Fruit fly (Drosophila melanogaster) whole organism, embryonic: ENCODE measurements around the gene alpha-Est8.

Source experiments
- Atf3 ChIP-seq: fragments of 200-800 bp; sonication (Bioruptor generic); optimal IDR thresholded peaks from 3 replicates; lab custom pipeline; 2016; ENCODE audit warnings: missing biosample characterization, missing genetic modification characterization
- CG10267 ChIP-seq: fragments of 200-800 bp; sonication (Bioruptor generic); optimal IDR thresholded peaks from 2 replicates; lab custom pipeline; 2018; ENCODE audit warnings: missing biosample characterization, mild to moderate bottlenecking, missing genetic modification characterization, moderate library complexity
- CG11504 ChIP-seq: fragments of 200-800 bp; sonication (Bioruptor generic); optimal IDR thresholded peaks from 3 replicates; lab custom pipeline; 2019; ENCODE audit warnings: missing biosample characterization, mild to moderate bottlenecking, missing genetic modification characterization, moderate library complexity
- CG12769 ChIP-seq: fragments of 200-800 bp; sonication (Bioruptor generic); optimal IDR thresholded peaks from 2 replicates; lab custom pipeline; 2019; ENCODE audit warnings: missing biosample characterization, mild to moderate bottlenecking, missing genetic modification characterization, moderate library complexity
- CG13296 ChIP-seq: fragments of 200-800 bp; sonication (Bioruptor generic); optimal IDR thresholded peaks from 3 replicates; lab custom pipeline; 2018; ENCODE audit warnings: missing biosample characterization, mild to moderate bottlenecking, missing genetic modification characterization
- CG14014 ChIP-seq: fragments of 200-800 bp; sonication (Bioruptor generic); IDR thresholded peaks from 2 replicates; pipeline ENCODE4 v1.3.6; 2022; ENCODE audit warnings: missing biosample characterization, missing genetic modification characterization
- CG16863 ChIP-seq: fragments of 200-800 bp; sonication (Bioruptor generic); optimal IDR thresholded peaks from 3 replicates; lab custom pipeline; 2016; ENCODE audit warnings: missing biosample characterization, missing genetic modification characterization
- CG17328 ChIP-seq: fragments of 200-800 bp; sonication (Bioruptor generic); IDR thresholded peaks from 2 replicates; pipeline ENCODE4 v1.3.6; 2022; ENCODE audit warnings: missing biosample characterization, missing genetic modification characterization
- CG17612 ChIP-seq: fragments of 200-800 bp; sonication (Bioruptor generic); IDR thresholded peaks from 2 replicates; pipeline ENCODE4 v1.3.6; 2022; ENCODE audit warnings: missing biosample characterization, missing genetic modification characterization
- CG17802 ChIP-seq: fragments of 200-800 bp; sonication (Bioruptor generic); optimal IDR thresholded peaks from 2 replicates; lab custom pipeline; 2018; ENCODE audit warnings: missing biosample characterization, mild to moderate bottlenecking, missing genetic modification characterization, moderate library complexity
- CG17829 ChIP-seq: fragments of 200-800 bp; optimal IDR thresholded peaks from 2 replicates; lab custom pipeline; 2019; ENCODE audit warnings: missing biosample characterization, mild to moderate bottlenecking, missing genetic modification characterization, moderate library complexity
- CG2712 ChIP-seq: fragments of 200-800 bp; optimal IDR thresholded peaks from 3 replicates; lab custom pipeline; 2019; ENCODE audit warnings: missing biosample characterization, mild to moderate bottlenecking, missing genetic modification characterization, moderate library complexity
- CG30431 ChIP-seq: fragments of 200-800 bp; sonication (Bioruptor generic); optimal IDR thresholded peaks from 2 replicates; lab custom pipeline; 2017; ENCODE audit warnings: missing biosample characterization, missing genetic modification characterization
- CG32532 ChIP-seq: fragments of 200-800 bp; sonication (Bioruptor generic); IDR thresholded peaks from 2 replicates; pipeline ENCODE4 v1.3.6; 2022; ENCODE audit warnings: missing biosample characterization, missing genetic modification characterization
- CG3995 ChIP-seq: fragments of 200-800 bp; sonication (Bioruptor generic); optimal IDR thresholded peaks from 3 replicates; lab custom pipeline; 2016; ENCODE audit warnings: missing biosample characterization, missing genetic modification characterization
- CG43689 ChIP-seq: fragments of 200-800 bp; sonication (Bioruptor generic); IDR thresholded peaks from 2 replicates; pipeline ENCODE4 v1.3.6; 2022; ENCODE audit warnings: missing biosample characterization, missing genetic modification characterization
- CG6683 ChIP-seq: fragments of 200-800 bp; sonication (Bioruptor generic); optimal IDR thresholded peaks from 2 replicates; lab custom pipeline; 2017; ENCODE audit warnings: missing biosample characterization, mild to moderate bottlenecking, missing genetic modification characterization, missing genetic modification reagents
- CG8765 ChIP-seq: fragments of 200-800 bp; sonication (Bioruptor generic); IDR thresholded peaks from 2 replicates; pipeline ENCODE4 v1.3.6; 2022; ENCODE audit warnings: missing biosample characterization, missing genetic modification characterization
- CG8944 ChIP-seq: fragments of 200-800 bp; sonication (Bioruptor generic); optimal IDR thresholded peaks from 3 replicates; lab custom pipeline; 2016; ENCODE audit warnings: missing biosample characterization, missing genetic modification characterization
- CG9876 ChIP-seq: fragments of 200-800 bp; sonication (Bioruptor generic); optimal IDR thresholded peaks from 2 replicates; lab custom pipeline; 2016; ENCODE audit warnings: missing biosample characterization, missing genetic modification characterization
- Camta ChIP-seq: fragments of 200-800 bp; sonication (Bioruptor generic); optimal IDR thresholded peaks from 2 replicates; lab custom pipeline; 2016; ENCODE audit warnings: missing biosample characterization, missing genetic modification characterization
- CoRest ChIP-seq: fragments of 200-800 bp; sonication (Bioruptor generic); optimal IDR thresholded peaks from 3 replicates; lab custom pipeline; 2018; ENCODE audit warnings: missing biosample characterization, mild to moderate bottlenecking, missing genetic modification characterization, moderate library complexity
- Eip74EF ChIP-seq, 2 experiments: fragments of 200-800 bp in 1 of 2; fragments of >200 bp in 1 of 2; sonication (Bioruptor generic) in 1 of 2; optimal IDR thresholded peaks; 2 replicates each; lab custom pipeline; 2017 to 2019; ENCODE audit warnings: missing biosample characterization in 2 of 2, missing genetic modification characterization in 2 of 2, mild to moderate bottlenecking in 1 of 2, moderate library complexity in 1 of 2
- Gsc ChIP-seq: fragments of 200-800 bp; sonication (Bioruptor generic); IDR thresholded peaks from 2 replicates; pipeline ENCODE4 v1.3.6; 2022; ENCODE audit warnings: missing biosample characterization, missing genetic modification characterization
- Hsf ChIP-seq: fragments of 200-800 bp; sonication (Bioruptor generic); optimal IDR thresholded peaks from 3 replicates; lab custom pipeline; 2016; ENCODE audit warnings: missing biosample characterization, missing genetic modification characterization
- Lhr ChIP-seq: fragments of 200-800 bp; sonication (Bioruptor generic); optimal IDR thresholded peaks from 3 replicates; lab custom pipeline; 2017; ENCODE audit warnings: mild to moderate bottlenecking, missing biosample characterization, missing genetic modification reagents, missing genetic modification characterization
- MESR4 ChIP-seq: fragments of 200-800 bp; sonication (Bioruptor generic); optimal IDR thresholded peaks from 2 replicates; lab custom pipeline; 2018; ENCODE audit warnings: missing biosample characterization, mild to moderate bottlenecking, missing genetic modification characterization, moderate library complexity
- Med ChIP-seq: fragments of 200-800 bp; sonication (Bioruptor generic); peaks from one replicate; lab custom pipeline; 2016; ENCODE audit warnings: missing biosample characterization, missing genetic modification characterization, mild to moderate bottlenecking, inconsistent platforms, moderate library complexity
- NFAT ChIP-seq: fragments of 200-800 bp; sonication (Bioruptor generic); IDR thresholded peaks from 2 replicates; pipeline ENCODE4 v1.3.6; 2022; ENCODE audit warnings: missing biosample characterization, missing genetic modification characterization
- Oli ChIP-seq: fragments of 200-800 bp; sonication (Bioruptor generic); optimal IDR thresholded peaks from 2 replicates; lab custom pipeline; 2018; ENCODE audit warnings: missing biosample characterization, mild to moderate bottlenecking, missing genetic modification characterization, moderate library complexity
- abd-A ChIP-seq: fragments of 200-800 bp; sonication (Bioruptor generic); optimal IDR thresholded peaks from 3 replicates; lab custom pipeline; 2019; ENCODE audit warnings: missing biosample characterization, mild to moderate bottlenecking, missing genetic modification characterization, moderate library complexity
- ato ChIP-seq: fragments of 200-800 bp; sonication (Bioruptor generic); IDR thresholded peaks from 2 replicates; pipeline ENCODE4 v1.3.6; 2022; ENCODE audit warnings: missing biosample characterization, missing genetic modification characterization; ENCODE audit not compliant: partially characterized antibody
- br ChIP-seq: fragments of >200 bp; optimal IDR thresholded peaks from 2 replicates; lab custom pipeline; 2017
- chinmo ChIP-seq: fragments of 200-800 bp; sonication (Bioruptor generic); IDR thresholded peaks from 4 replicates; pipeline ENCODE4 v1.3.6; 2022; ENCODE audit warnings: missing biosample characterization, missing genetic modification characterization; ENCODE audit not compliant: partially characterized antibody
- dysf ChIP-seq: fragments of 200-800 bp; sonication (Bioruptor generic); IDR thresholded peaks from 3 replicates; pipeline ENCODE4 v1.3.6; 2022; ENCODE audit warnings: missing biosample characterization, missing genetic modification characterization
- fd102C ChIP-seq: fragments of 200-800 bp; sonication (Bioruptor generic); optimal IDR thresholded peaks from 2 replicates; lab custom pipeline; 2018; ENCODE audit warnings: missing biosample characterization, mild to moderate bottlenecking, missing genetic modification characterization, moderate library complexity
- fd96Cb ChIP-seq: fragments of 200-800 bp; sonication (Bioruptor generic); optimal IDR thresholded peaks from 2 replicates; lab custom pipeline; 2018; ENCODE audit warnings: missing biosample characterization, mild to moderate bottlenecking, missing genetic modification characterization, moderate library complexity
- gem ChIP-seq: fragments of 200-800 bp; sonication (Bioruptor generic); optimal IDR thresholded peaks from 2 replicates; lab custom pipeline; 2019; ENCODE audit warnings: missing biosample characterization, mild to moderate bottlenecking, missing genetic modification characterization, moderate library complexity
- ind ChIP-seq: fragments of 200-800 bp; sonication (Bioruptor generic); optimal IDR thresholded peaks from 3 replicates; lab custom pipeline; 2016; ENCODE audit warnings: missing biosample characterization, missing genetic modification characterization
- lilli ChIP-seq: fragments of 200-800 bp; sonication (Bioruptor generic); optimal IDR thresholded peaks from 3 replicates; lab custom pipeline; 2016; ENCODE audit warnings: missing biosample characterization, missing genetic modification characterization
- rib ChIP-seq: fragments of 200-800 bp; sonication (Bioruptor generic); IDR thresholded peaks from 2 replicates; pipeline ENCODE4 v1.3.6; 2022; ENCODE audit warnings: missing biosample characterization, missing genetic modification characterization
- sd ChIP-seq: fragments of 200-800 bp; sonication (Bioruptor generic); optimal IDR thresholded peaks from 3 replicates; lab custom pipeline; 2018; ENCODE audit warnings: missing biosample characterization, mild to moderate bottlenecking, missing genetic modification characterization, moderate library complexity
- stwl ChIP-seq: fragments of 200-800 bp; sonication (Bioruptor generic); optimal IDR thresholded peaks from 3 replicates; lab custom pipeline; 2018; ENCODE audit warnings: missing biosample characterization, mild to moderate bottlenecking, missing genetic modification characterization, moderate library complexity
- sug ChIP-seq: fragments of 200-800 bp; optimal IDR thresholded peaks from 2 replicates; lab custom pipeline; 2019; ENCODE audit warnings: missing biosample characterization, mild to moderate bottlenecking, missing genetic modification characterization, moderate library complexity
- unc-4 ChIP-seq: fragments of 200-800 bp; sonication (Bioruptor generic); IDR thresholded peaks from 2 replicates; pipeline ENCODE4 v1.3.6; 2022; ENCODE audit warnings: missing biosample characterization, missing genetic modification characterization; ENCODE audit not compliant: partially characterized antibody
- vfl ChIP-seq: fragments of 200-800 bp; sonication (Bioruptor generic); optimal IDR thresholded peaks from 2 replicates; lab custom pipeline; 2016; ENCODE audit warnings: missing biosample characterization, missing genetic modification characterization

alpha-Est8 gene

dm6 chr3R:7504989-7505761 is 10.3 kb downstream of the alpha-Est8 start, which contains the start of gene alpha-Est9 (continued):
- TF ChIP-seq CG6683: no peak
- no peak for TF ChIP-seq CG17829 (tag; lab: Kevin White, UChicago)
- no peak for TF ChIP-seq CG17328 (GFP tag; lab: Robert Waterston, UW)
- no peak for TF ChIP-seq CG3995 (GFP tag; lab: Kevin White, UChicago)
- no peak for TF ChIP-seq CG17612 (GFP tag; lab: Robert Waterston, UW)
- no peak for TF ChIP-seq fd102C (GFP tag; lab: Kevin White, UChicago)
- no peak for TF ChIP-seq unc-4 (GFP tag; lab: Robert Waterston, UW)
- no peak for TF ChIP-seq MESR4 (GFP tag; lab: Kevin White, UChicago)
- no peak for TF ChIP-seq fd96Cb (tag; lab: Kevin White, UChicago)
- no peak for TF ChIP-seq ato (GFP tag; lab: Robert Waterston, UW)
- no peak for TF ChIP-seq CG43689
- no peak for TF ChIP-seq CG10267 (tag; lab: Kevin White, UChicago)
- no peak for TF ChIP-seq CG8765
- TF ChIP-seq Camta (GFP tag; lab: Kevin White, UChicago): no peak
- no peak for TF ChIP-seq CG16863
- TF ChIP-seq vfl (GFP tag; lab: Kevin White, UChicago): no peak
- peak; percentile 67 for TF ChIP-seq sug
- peak; percentile 50 for TF ChIP-seq abd-A

- TF ChIP-seq sug (peak; percentile 15), NFAT (GFP tag; lab: Robert Waterston, UW) (no peak), chinmo (GFP tag; lab: Robert Waterston, UW) (0 out of 4 replicates have a peak, but pooled peaks have one; percentile 40), rib (GFP tag; lab: Robert Waterston, UW) (peak; percentile 55; the same call in 1 of the 2 replicates), CG13296 (no peak), CG14014 (GFP tag; lab: Robert Waterston, UW) (no peak), Med (peak; percentile 76), CG2712 (tag; lab: Kevin White, UChicago) (no peak), sd (peak; percentile 48), CG32532 (GFP tag; lab: Robert Waterston, UW) (0 out of 2 replicates have a peak, but pooled peaks have one; percentile 21), CG12769 (tag; lab: Kevin White, UChicago) (peak; percentile 45), CG30431 (GFP tag; lab: Kevin White, UChicago) (no peak), Gsc (GFP tag; lab: Robert Waterston, UW) (no peak)
Measured at dm6 chr3R:7503216-7503615, 12.3 kb downstream of the alpha-Est8 start.

- TF ChIP-seq Eip74EF (GFP tag; optimal IDR thresholded peaks at IDR 0.05; lab: Kevin White, UChicago): no peak
- no peak for TF ChIP-seq CG3995 (GFP tag; lab: Kevin White, UChicago)
- peak; percentile 44 for TF ChIP-seq gem (tag; lab: Kevin White, UChicago)
- TF ChIP-seq sd: peak; percentile 52
- TF ChIP-seq CG9876 (GFP tag; lab: Kevin White, UChicago): no peak
- TF ChIP-seq, all 482 proteins: peak for 2
Measured at dm6 chr3R:7502276-7502675, 13.2 kb downstream of the alpha-Est8 start, which contains the start of gene Mics1. TSS of gene Mics1 (minus strand) at chr3R:7502376.

dm6 chr3R:7500513-7500912 is 15.0 kb downstream of the alpha-Est8 start:
- TF ChIP-seq Hsf (GFP tag; lab: Kevin White, UChicago): peak; percentile 13
- no peak for TF ChIP-seq br (lab: Kevin White, UChicago)
- TF ChIP-seq stwl: no peak
- TF ChIP-seq Atf3: no peak
- TF ChIP-seq Lhr (GFP tag; lab: Kevin White, UChicago): no peak
- TF ChIP-seq CG8944: no peak
- peak; percentile 59 for TF ChIP-seq lilli (GFP tag; lab: Kevin White, UChicago)
- TF ChIP-seq CG17802 (tag; lab: Kevin White, UChicago): no peak
- peak; percentile 36 for TF ChIP-seq ind (GFP tag; lab: Kevin White, UChicago)
- TF ChIP-seq CG11504 (tag; lab: Kevin White, UChicago): peak; percentile 50
- TF ChIP-seq CoRest: peak; percentile 30
- TF ChIP-seq dysf: peak; percentile 30; the same call in 1 of the 3 replicates
- TF ChIP-seq Oli: peak; percentile 22
